Worm (Caenorhabditis elegans) whole organism, young adult: ENCODE data around the gene C05C10.3.

ENCODE experiments used
- B0035.1 ChIP-seq: sonication (generic microtip); optimal IDR thresholded peaks from 2 replicates; lab custom pipeline; 2016; ENCODE audit warnings: missing genetic modification characterization, mild to moderate bottlenecking, missing compliant biosample characterization, missing genotype, missing genetic modification reagents
- C17E4.6 ChIP-seq: fragments of 200-800 bp; sonication (Bioruptor generic); IDR thresholded peaks from 2 replicates; pipeline ENCODE4 v1.3.6; 2022; ENCODE audit warnings: missing genetic modification reagents, missing genetic modification characterization, missing compliant biosample characterization
- F22D6.2 ChIP-seq: sonication (generic microtip); optimal IDR thresholded peaks from 2 replicates; lab custom pipeline; 2016; ENCODE audit warnings: mild to moderate bottlenecking, missing genetic modification characterization, missing compliant biosample characterization
- F23B12.7 ChIP-seq: sonication (generic microtip); optimal IDR thresholded peaks from 2 replicates; lab custom pipeline; 2017; ENCODE audit warnings: missing genetic modification characterization, mild to moderate bottlenecking, missing compliant biosample characterization, antibody characterized with exemption, moderate library complexity; ENCODE audit not compliant: insufficient read depth
- F52B5.7 ChIP-seq: sonication (generic microtip); optimal IDR thresholded peaks from 2 replicates; lab custom pipeline; 2016; ENCODE audit warnings: mild to moderate bottlenecking, missing genetic modification characterization, missing compliant biosample characterization
- F57C9.4 ChIP-seq: sonication (generic microtip); optimal IDR thresholded peaks from 2 replicates; lab custom pipeline; 2017; ENCODE audit warnings: mild to moderate bottlenecking, missing genetic modification characterization, missing compliant biosample characterization
- K12H6.12 ChIP-seq: fragments of 200-800 bp; sonication (Bioruptor generic); optimal IDR thresholded peaks from 2 replicates; lab custom pipeline; 2018; ENCODE audit warnings: mild to moderate bottlenecking, missing genetic modification characterization, missing compliant biosample characterization
- Y53G8AR.9 ChIP-seq: fragments of 200-800 bp; sonication (Bioruptor generic); conservative IDR thresholded peaks from 2 replicates; pipeline ENCODE4 v1.3.6; 2022; ENCODE audit warnings: missing genetic modification reagents, missing genetic modification characterization, missing compliant biosample characterization
- Y56A3A.18 ChIP-seq: fragments of 200-800 bp; sonication (Bioruptor generic); IDR thresholded peaks from 2 replicates; pipeline ENCODE4 v1.3.6; 2022; ENCODE audit warnings: missing genetic modification reagents, missing genetic modification characterization, missing compliant biosample characterization
- ama-1 ChIP-seq, 3 experiments: fragments of 150-350 bp in 1 of 3; sonication (generic microtip) in 2 of 3; optimal IDR thresholded peaks; 2 replicates each; lab custom pipeline; 2014 to 2018; ENCODE audit warnings: missing biosample characterization in 2 of 3, missing genetic modification characterization in 2 of 3, missing genetic modification reagents in 2 of 3
- athp-1 ChIP-seq: sonication (generic microtip); optimal IDR thresholded peaks from 2 replicates; lab custom pipeline; 2017; ENCODE audit warnings: mild to moderate bottlenecking, missing genetic modification characterization, missing compliant biosample characterization
- cebp-1 ChIP-seq, 2 experiments: fragments of 200-800 bp in 1 of 2; sonication (Bioruptor generic) in 1 of 2; sonication (generic microtip) in 1 of 2; IDR thresholded peaks in 1 of 2; optimal IDR thresholded peaks in 1 of 2; 2 replicates each; pipeline versions ENCODE4 v1.3.6 to Lab custom; 2017 to 2022; ENCODE audit warnings: missing compliant biosample characterization in 2 of 2, missing genetic modification characterization in 2 of 2, mild to moderate bottlenecking in 1 of 2, missing genetic modification reagents in 1 of 2, moderate library complexity in 1 of 2
- dox-1 ChIP-seq: fragments of 200-800 bp; sonication (Bioruptor generic); IDR thresholded peaks from 2 replicates; pipeline ENCODE4 v1.3.6; 2022; ENCODE audit warnings: missing genetic modification reagents, missing genetic modification characterization, missing compliant biosample characterization
- egl-44 ChIP-seq: fragments of 200-800 bp; sonication (Bioruptor generic); IDR thresholded peaks from 2 replicates; pipeline ENCODE4 v1.3.6; 2022; ENCODE audit warnings: missing genetic modification reagents, missing genetic modification characterization, missing compliant biosample characterization
- ets-4 ChIP-seq: fragments of 200-800 bp; sonication (Bioruptor generic); optimal IDR thresholded peaks from 2 replicates; lab custom pipeline; 2018; ENCODE audit warnings: mild to moderate bottlenecking, missing genetic modification characterization, missing compliant biosample characterization
- hlh-12 ChIP-seq: sonication (generic microtip); optimal IDR thresholded peaks from 2 replicates; lab custom pipeline; 2016; ENCODE audit warnings: missing genetic modification characterization, missing compliant biosample characterization
- let-607 ChIP-seq, 2 experiments: fragments of 200-800 bp in 1 of 2; sonication (Bioruptor generic) in 1 of 2; sonication (generic microtip) in 1 of 2; optimal IDR thresholded peaks; 2 replicates each; lab custom pipeline; 2016 to 2018; ENCODE audit warnings: mild to moderate bottlenecking in 2 of 2, missing compliant biosample characterization in 2 of 2, missing genetic modification characterization in 2 of 2, moderate library complexity in 2 of 2, missing genotype in 1 of 2
- lin-26 ChIP-seq: fragments of 200-800 bp; sonication (Bioruptor generic); IDR thresholded peaks from 2 replicates; pipeline ENCODE4 v1.3.6; 2022; ENCODE audit warnings: missing genetic modification reagents, missing genetic modification characterization, missing compliant biosample characterization
- lin-35 ChIP-seq, 3 experiments: fragments of 150-350 bp in 2 of 3; sonication (generic microtip) in 1 of 3; optimal IDR thresholded peaks; 2 replicates each; lab custom pipeline; 2014 to 2018; ENCODE audit warnings: missing biosample characterization in 3 of 3, missing genetic modification characterization in 3 of 3, missing genetic modification reagents in 3 of 3
- lin-40 ChIP-seq: sonication (generic microtip); optimal IDR thresholded peaks from 2 replicates; lab custom pipeline; 2016; ENCODE audit warnings: missing genetic modification characterization, mild to moderate bottlenecking, missing compliant biosample characterization, missing genotype, missing genetic modification reagents
- lsy-27 ChIP-seq: sonication (generic microtip); optimal IDR thresholded peaks from 2 replicates; lab custom pipeline; 2017; ENCODE audit warnings: missing genetic modification characterization, mild to moderate bottlenecking, missing compliant biosample characterization, antibody characterized with exemption, missing genotype, borderline replicate concordance; ENCODE audit not compliant: insufficient read depth
- madf-3 ChIP-seq: fragments of 200-800 bp; sonication (Bioruptor generic); IDR thresholded peaks from 2 replicates; pipeline ENCODE4 v1.3.6; 2022; ENCODE audit warnings: missing genetic modification reagents, missing genetic modification characterization, missing compliant biosample characterization
- madf-6 ChIP-seq: fragments of 200-800 bp; sonication (Bioruptor generic); IDR thresholded peaks from 2 replicates; pipeline ENCODE4 v1.3.6; 2022; ENCODE audit warnings: missing genetic modification reagents, missing genetic modification characterization, missing compliant biosample characterization
- mxl-1 ChIP-seq: sonication (generic microtip); optimal IDR thresholded peaks from 2 replicates; lab custom pipeline; 2016; ENCODE audit warnings: missing genetic modification characterization, missing compliant biosample characterization
- nfyb-1 ChIP-seq: fragments of 200-800 bp; sonication (Bioruptor generic); IDR thresholded peaks from 2 replicates; pipeline ENCODE4 v1.3.6; 2022; ENCODE audit warnings: missing genetic modification reagents, missing genetic modification characterization, missing compliant biosample characterization
- nhr-179 ChIP-seq: sonication (generic microtip); optimal IDR thresholded peaks from 2 replicates; lab custom pipeline; 2016; ENCODE audit warnings: mild to moderate bottlenecking, missing genetic modification characterization, missing compliant biosample characterization
- nhr-80 ChIP-seq: sonication (generic microtip); optimal IDR thresholded peaks from 2 replicates; lab custom pipeline; 2016; ENCODE audit warnings: missing genetic modification characterization, missing compliant biosample characterization
- nhr-90 ChIP-seq: sonication (generic microtip); optimal IDR thresholded peaks from 2 replicates; lab custom pipeline; 2016; ENCODE audit warnings: missing genotype, mild to moderate bottlenecking, missing genetic modification characterization, missing compliant biosample characterization
- rcor-1 ChIP-seq: fragments of 200-800 bp; sonication (Bioruptor generic); IDR thresholded peaks from 2 replicates; pipeline ENCODE4 v1.3.6; 2022; ENCODE audit warnings: missing genetic modification reagents, missing genetic modification characterization, missing compliant biosample characterization
- rpc-1 ChIP-seq, 2 experiments: fragments of 150-350 bp in 1 of 2; sonication (generic microtip) in 1 of 2; optimal IDR thresholded peaks; 2 replicates each; lab custom pipeline; 2014 to 2018; ENCODE audit warnings: missing biosample characterization in 1 of 2, missing genetic modification characterization in 1 of 2, missing genetic modification reagents in 1 of 2, missing genotype in 1 of 2
- somi-1 ChIP-seq: fragments of 200-800 bp; sonication (Bioruptor generic); optimal IDR thresholded peaks from 2 replicates; lab custom pipeline; 2018; ENCODE audit warnings: mild to moderate bottlenecking, missing genetic modification characterization, missing compliant biosample characterization
- unc-62 ChIP-seq: fragments of 150-350 bp; optimal IDR thresholded peaks from 2 replicates; lab custom pipeline; 2014; ENCODE audit warnings: missing biosample characterization, missing genetic modification reagents, missing genetic modification characterization
- ztf-18 ChIP-seq: sonication (generic microtip); optimal IDR thresholded peaks from 2 replicates; lab custom pipeline; 2016; ENCODE audit warnings: missing genotype, mild to moderate bottlenecking, missing genetic modification characterization, missing compliant biosample characterization
- ztf-6 ChIP-seq: fragments of 200-800 bp; sonication (Bioruptor generic); IDR thresholded peaks from 2 replicates; pipeline ENCODE4 v1.3.6; 2022; ENCODE audit warnings: missing genetic modification reagents, missing genetic modification characterization, missing compliant biosample characterization

C05C10.3 gene

ce11 chrII:9937611-9938010, 918 bp upstream of the C05C10.3 start (continued):
- TF ChIP-seq nhr-90 (peak; percentile 28), Y53G8AR.9 (GFP tag; lab: Robert Waterston, UW) (0 out of 2 replicates have a peak, but pooled peaks have one; percentile 26), let-607 (tag; optimal IDR thresholded peaks at IDR 0.05; lab: Kevin White, UChicago) (peak; percentile 13 to 26), B0035.1 (tag; lab: Kevin White, UChicago) (no peak), athp-1 (tag; lab: Kevin White, UChicago) (no peak), unc-62 (GFP tag; lab: Kevin White, UChicago) (no peak), F23B12.7 (no peak), lin-26 (GFP tag; lab: Robert Waterston, UW) (peak; percentile 14; the same call in 1 of the 2 replicates), ztf-18 (peak; percentile 6), rcor-1 (GFP tag; lab: Robert Waterston, UW) (no peak), F22D6.2 (peak; percentile 65), cebp-1 (GFP tag; IDR thresholded peaks at IDR 0.05; lab: Robert Waterston, UW) (no peak), cebp-1 (tag; optimal IDR thresholded peaks at IDR 0.05; lab: Kevin White, UChicago) (peak; percentile 55), madf-6 (GFP tag; lab: Robert Waterston, UW) (0 out of 2 replicates have a peak, but pooled peaks have one; percentile 7), lsy-27 (no peak), ama-1 (optimal IDR thresholded peaks at IDR 0.05; lab: Kevin White, UChicago) (peak; percentile 90), ama-1 (GFP tag; optimal IDR thresholded peaks at IDR 0.05; lab: Kevin White, UChicago) (no peak), somi-1 (GFP tag; lab: Kevin White, UChicago) (peak; percentile 78), nhr-80 (tag; lab: Kevin White, UChicago) (peak; percentile 81), hlh-12 (tag; lab: Kevin White, UChicago) (no peak), nfyb-1 (GFP tag; lab: Robert Waterston, UW) (0 out of 2 replicates have a peak, but pooled peaks have one; percentile 12), lin-35 (GFP tag; optimal IDR thresholded peaks at IDR 0.05; lab: Kevin White, UChicago) (peak in 1 of 3 experiments; percentile 25), lin-40 (tag; lab: Kevin White, UChicago) (peak; percentile 73)

- TF ChIP-seq ama-1 (optimal IDR thresholded peaks at IDR 0.05; lab: Kevin White, UChicago) (peak; percentile 4), ama-1 (GFP tag; optimal IDR thresholded peaks at IDR 0.05; lab: Kevin White, UChicago) (no peak), Y56A3A.18 (no peak)
- TF ChIP-seq, all 124 proteins: peak for 1
Observed at ce11 chrII:9935664-9936063, 1.0 kb downstream of the C05C10.3 start.

ce11 chrII:9935044-9935599, 1.6 kb downstream of the C05C10.3 start:
- no peak for TF ChIP-seq ets-4
- no peak for TF ChIP-seq madf-3
- TF ChIP-seq K12H6.12 (tag; lab: Kevin White, UChicago): no peak
- no peak for TF ChIP-seq F52B5.7 (tag; lab: Kevin White, UChicago)
- no peak for TF ChIP-seq rpc-1 (optimal IDR thresholded peaks at IDR 0.05; lab: Kevin White, UChicago)
- TF ChIP-seq rpc-1 (tag; optimal IDR thresholded peaks at IDR 0.05; lab: Kevin White, UChicago): no peak
- TF ChIP-seq F57C9.4: no peak
- no peak for TF ChIP-seq ztf-6
- TF ChIP-seq dox-1: no peak
- 0 out of 2 replicates have a peak, but pooled peaks have one; percentile 11 for TF ChIP-seq nfyb-1 (GFP tag; lab: Robert Waterston, UW)
- TF ChIP-seq C17E4.6: no peak
- TF ChIP-seq egl-44 (GFP tag; lab: Robert Waterston, UW): no peak
- peak; percentile 6 for TF ChIP-seq nhr-80 (tag; lab: Kevin White, UChicago)
- no peak for TF ChIP-seq nhr-179 (tag; lab: Kevin White, UChicago)
- TF ChIP-seq mxl-1 (tag; lab: Kevin White, UChicago): no peak
- TF ChIP-seq, all 124 proteins: peak for 2
